Worm (Caenorhabditis elegans) whole organism, young adult: ENCODE measurements around the gene ZK546.19.

Experiments used
- F10E7.11 ChIP-seq: sonication (generic microtip); optimal IDR thresholded peaks from 2 replicates; lab custom pipeline; 2017; ENCODE audit warnings: mild to moderate bottlenecking, missing genetic modification characterization, moderate library complexity, missing compliant biosample characterization
- F22D6.2 ChIP-seq: sonication (generic microtip); optimal IDR thresholded peaks from 2 replicates; lab custom pipeline; 2016; ENCODE audit warnings: mild to moderate bottlenecking, missing genetic modification characterization, missing compliant biosample characterization
- F33H1.4 ChIP-seq: fragments of 200-800 bp; sonication (Bioruptor generic); IDR thresholded peaks from 2 replicates; pipeline ENCODE4 v1.3.6; 2022; ENCODE audit warnings: missing genetic modification reagents, missing genetic modification characterization, missing compliant biosample characterization
- Y53G8AR.9 ChIP-seq: fragments of 200-800 bp; sonication (Bioruptor generic); conservative IDR thresholded peaks from 2 replicates; pipeline ENCODE4 v1.3.6; 2022; ENCODE audit warnings: missing genetic modification reagents, missing genetic modification characterization, missing compliant biosample characterization
- Y79H2A.3 ChIP-seq: fragments of 200-800 bp; sonication (Bioruptor generic); conservative IDR thresholded peaks from 2 replicates; pipeline ENCODE4 v1.3.6; 2022; ENCODE audit warnings: missing genetic modification reagents, missing genetic modification characterization, missing compliant biosample characterization
- aptf-3 ChIP-seq: fragments of 200-800 bp; sonication (Bioruptor generic); IDR thresholded peaks from 2 replicates; pipeline ENCODE4 v1.3.6; 2022; ENCODE audit warnings: missing genetic modification characterization, missing compliant biosample characterization
- attf-3 ChIP-seq: fragments of 200-800 bp; sonication (Bioruptor generic); conservative IDR thresholded peaks from 2 replicates; pipeline ENCODE4 v1.3.6; 2022; ENCODE audit warnings: missing genetic modification reagents, missing genetic modification characterization, missing compliant biosample characterization
- bed-2 ChIP-seq: fragments of 200-800 bp; sonication (Bioruptor generic); IDR thresholded peaks from 2 replicates; pipeline ENCODE4 v1.3.6; 2022; ENCODE audit warnings: missing genetic modification reagents, missing genetic modification characterization, missing compliant biosample characterization
- cebp-2 ChIP-seq: fragments of 200-800 bp; sonication (Bioruptor generic); IDR thresholded peaks from 2 replicates; pipeline ENCODE4 v1.3.6; 2022; ENCODE audit warnings: missing genetic modification characterization, missing compliant biosample characterization
- ceh-91 ChIP-seq: fragments of 200-800 bp; sonication (Bioruptor generic); IDR thresholded peaks from 2 replicates; pipeline ENCODE4 v1.3.6; 2022; ENCODE audit warnings: missing genetic modification reagents, missing genetic modification characterization, missing compliant biosample characterization
- die-1 ChIP-seq: sonication (generic microtip); optimal IDR thresholded peaks from 2 replicates; lab custom pipeline; 2016; ENCODE audit warnings: missing genotype, mild to moderate bottlenecking, missing genetic modification characterization, missing compliant biosample characterization
- dpl-1 ChIP-seq: fragments of 150-350 bp; optimal IDR thresholded peaks from 2 replicates; lab custom pipeline; 2014; ENCODE audit warnings: missing biosample characterization, missing genetic modification reagents, missing genetic modification characterization
- efl-1 ChIP-seq: fragments of 150-350 bp; optimal IDR thresholded peaks from 2 replicates; lab custom pipeline; 2014; ENCODE audit warnings: missing biosample characterization, missing genetic modification reagents, missing genetic modification characterization
- egl-18 ChIP-seq: fragments of 200-800 bp; sonication (Bioruptor generic); IDR thresholded peaks from 2 replicates; pipeline ENCODE4 v1.3.6; 2022; ENCODE audit warnings: missing genetic modification reagents, missing genetic modification characterization, missing compliant biosample characterization
- egrh-3 ChIP-seq: fragments of 200-800 bp; sonication (Bioruptor generic); IDR thresholded peaks from 2 replicates; pipeline ENCODE4 v1.3.6; 2022; ENCODE audit warnings: missing genetic modification reagents, missing genetic modification characterization, missing compliant biosample characterization
- ets-4 ChIP-seq: fragments of 200-800 bp; sonication (Bioruptor generic); optimal IDR thresholded peaks from 2 replicates; lab custom pipeline; 2018; ENCODE audit warnings: mild to moderate bottlenecking, missing genetic modification characterization, missing compliant biosample characterization
- hmg-1.2 ChIP-seq: fragments of 200-800 bp; sonication (Bioruptor generic); IDR thresholded peaks from 2 replicates; pipeline ENCODE4 v1.3.6; 2022; ENCODE audit warnings: missing genetic modification reagents, missing genetic modification characterization, missing compliant biosample characterization
- let-526 ChIP-seq: fragments of 200-800 bp; sonication (Bioruptor generic); IDR thresholded peaks from 2 replicates; pipeline ENCODE4 v1.3.6; 2022; ENCODE audit warnings: missing genetic modification reagents, missing genetic modification characterization, missing compliant biosample characterization
- let-607 ChIP-seq, 2 experiments: fragments of 200-800 bp in 1 of 2; sonication (Bioruptor generic) in 1 of 2; sonication (generic microtip) in 1 of 2; optimal IDR thresholded peaks; 2 replicates each; lab custom pipeline; 2016 to 2018; ENCODE audit warnings: mild to moderate bottlenecking in 2 of 2, missing compliant biosample characterization in 2 of 2, missing genetic modification characterization in 2 of 2, moderate library complexity in 2 of 2, missing genotype in 1 of 2
- lsl-1 ChIP-seq: fragments of 200-800 bp; sonication (Bioruptor generic); optimal IDR thresholded peaks from 2 replicates; lab custom pipeline; 2018; ENCODE audit warnings: mild to moderate bottlenecking, missing genetic modification characterization, moderate library complexity, missing compliant biosample characterization
- madf-3 ChIP-seq: fragments of 200-800 bp; sonication (Bioruptor generic); IDR thresholded peaks from 2 replicates; pipeline ENCODE4 v1.3.6; 2022; ENCODE audit warnings: missing genetic modification reagents, missing genetic modification characterization, missing compliant biosample characterization
- madf-6 ChIP-seq: fragments of 200-800 bp; sonication (Bioruptor generic); IDR thresholded peaks from 2 replicates; pipeline ENCODE4 v1.3.6; 2022; ENCODE audit warnings: missing genetic modification reagents, missing genetic modification characterization, missing compliant biosample characterization
- madf-8 ChIP-seq: fragments of 200-800 bp; sonication (Bioruptor generic); conservative IDR thresholded peaks from 2 replicates; pipeline ENCODE4 v1.3.6; 2022; ENCODE audit warnings: missing genetic modification reagents, missing genetic modification characterization, missing compliant biosample characterization
- mcd-1 ChIP-seq: fragments of 200-800 bp; sonication (Bioruptor generic); IDR thresholded peaks from 2 replicates; pipeline ENCODE4 v1.3.6; 2022; ENCODE audit warnings: missing genetic modification reagents, missing genetic modification characterization, missing compliant biosample characterization
- mes-4 ChIP-seq: sonication (generic microtip); optimal IDR thresholded peaks from 2 replicates; lab custom pipeline; 2016; ENCODE audit warnings: missing genotype, missing genetic modification characterization, missing compliant biosample characterization
- nhr-120 ChIP-seq: fragments of 200-800 bp; sonication (Bioruptor generic); IDR thresholded peaks from 2 replicates; pipeline ENCODE4 v1.3.6; 2022; ENCODE audit warnings: missing genetic modification characterization, missing compliant biosample characterization
- nhr-179 ChIP-seq: sonication (generic microtip); optimal IDR thresholded peaks from 2 replicates; lab custom pipeline; 2016; ENCODE audit warnings: mild to moderate bottlenecking, missing genetic modification characterization, missing compliant biosample characterization
- nhr-27 ChIP-seq: fragments of 200-800 bp; sonication (Bioruptor generic); optimal IDR thresholded peaks from 2 replicates; lab custom pipeline; 2018; ENCODE audit warnings: mild to moderate bottlenecking, missing genetic modification characterization, moderate library complexity, missing compliant biosample characterization
- pbrm-1 ChIP-seq: fragments of 200-800 bp; sonication (Bioruptor generic); IDR thresholded peaks from 2 replicates; pipeline ENCODE4 v1.3.6; 2022; ENCODE audit warnings: missing genetic modification reagents, missing genetic modification characterization, missing compliant biosample characterization
- rec-8 ChIP-seq, 2 experiments: sonication (generic microtip); optimal IDR thresholded peaks; 2 replicates each; lab custom pipeline; 2016; ENCODE audit warnings: mild to moderate bottlenecking in 2 of 2, missing genetic modification characterization in 2 of 2, missing genetic modification reagents in 2 of 2, missing genotype in 2 of 2, missing biosample characterization in 1 of 2, missing compliant biosample characterization in 1 of 2, moderate library complexity in 1 of 2
- repo-1 ChIP-seq: sonication (generic microtip); optimal IDR thresholded peaks from 2 replicates; lab custom pipeline; 2017; ENCODE audit warnings: mild to moderate bottlenecking, missing genetic modification characterization, missing compliant biosample characterization
- sea-2 ChIP-seq: fragments of 200-800 bp; sonication (Bioruptor generic); IDR thresholded peaks from 2 replicates; pipeline ENCODE4 v1.3.6; 2022; ENCODE audit warnings: missing genetic modification characterization, missing compliant biosample characterization
- snpc-3.4 ChIP-seq: sonication (generic microtip); optimal IDR thresholded peaks from 2 replicates; lab custom pipeline; 2017; ENCODE audit warnings: missing genetic modification characterization, mild to moderate bottlenecking, missing compliant biosample characterization, antibody characterized with exemption, moderate library complexity, missing genotype, missing genetic modification reagents
- somi-1 ChIP-seq: fragments of 200-800 bp; sonication (Bioruptor generic); optimal IDR thresholded peaks from 2 replicates; lab custom pipeline; 2018; ENCODE audit warnings: mild to moderate bottlenecking, missing genetic modification characterization, missing compliant biosample characterization
- tlf-1 ChIP-seq: fragments of 200-800 bp; sonication (Bioruptor generic); optimal IDR thresholded peaks from 2 replicates; lab custom pipeline; 2018; ENCODE audit warnings: mild to moderate bottlenecking, missing genetic modification characterization, missing compliant biosample characterization
- unc-130 ChIP-seq: sonication (generic microtip); optimal IDR thresholded peaks from 2 replicates; lab custom pipeline; 2016; ENCODE audit warnings: missing genetic modification reagents, missing genetic modification characterization, missing compliant biosample characterization
- xnd-1 ChIP-seq: sonication (generic microtip); optimal IDR thresholded peaks from 2 replicates; lab custom pipeline; 2016; ENCODE audit warnings: missing genotype, missing genetic modification reagents, missing genetic modification characterization, missing compliant biosample characterization
- ztf-25 ChIP-seq: fragments of 200-800 bp; sonication (Bioruptor generic); IDR thresholded peaks from 2 replicates; pipeline ENCODE4 v1.3.6; 2022; ENCODE audit warnings: missing genetic modification reagents, missing genetic modification characterization, missing compliant biosample characterization
- ztf-28 ChIP-seq: fragments of 200-800 bp; sonication (Bioruptor generic); IDR thresholded peaks from 2 replicates; pipeline ENCODE4 v1.3.6; 2022; ENCODE audit warnings: missing genetic modification reagents, missing genetic modification characterization, missing compliant biosample characterization

ZK546.19 gene

DNA sequence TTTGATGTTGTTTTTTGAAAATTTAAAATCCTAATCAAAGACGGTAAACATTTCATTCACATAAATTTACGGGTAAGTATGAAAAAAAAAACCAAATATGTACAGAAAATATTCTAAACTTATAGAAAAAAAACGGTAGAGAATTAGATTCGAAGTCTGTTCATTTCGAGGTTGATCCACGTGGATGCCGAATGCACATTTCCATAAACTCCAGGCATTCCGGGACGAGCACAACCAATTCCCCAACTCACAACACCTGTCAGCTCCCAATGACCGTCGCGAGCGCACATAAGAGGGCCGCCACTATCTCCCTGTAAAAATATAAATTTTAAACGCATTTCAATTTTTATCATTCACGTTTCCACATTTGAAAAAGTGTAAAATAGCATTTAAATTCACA lies 6.6 kb downstream of the ZK546.19 start (continued):
- peak; percentile 63 for TF ChIP-seq repo-1 (tag; lab: Kevin White, UChicago)

DNA sequence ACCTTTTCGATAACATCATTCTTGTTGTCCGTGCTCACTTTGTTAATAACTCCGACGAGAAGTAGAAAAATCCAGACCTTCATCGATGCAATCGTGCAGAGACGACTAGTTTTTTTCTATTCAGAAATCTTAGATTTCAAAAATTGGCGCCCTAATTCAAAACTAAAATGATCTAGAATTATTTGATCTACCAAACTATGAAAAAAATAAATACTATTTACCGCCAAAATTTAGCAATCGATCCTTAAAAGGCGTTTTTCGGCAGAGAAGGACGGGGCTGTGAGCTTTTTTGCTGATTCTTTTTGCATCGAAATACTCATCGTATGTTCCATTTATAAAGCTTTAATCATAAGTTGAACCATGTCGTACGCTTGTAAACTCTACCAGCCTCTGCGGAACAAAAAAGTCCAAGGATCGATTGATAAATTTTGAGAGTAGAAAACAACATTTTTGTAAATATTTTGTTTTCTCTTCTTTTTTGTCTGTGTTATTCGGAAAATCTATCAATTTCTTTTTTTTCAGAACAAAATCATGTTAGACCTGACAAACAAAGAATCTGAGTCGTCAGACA lies 7.9 kb downstream of the ZK546.19 start, which contains the start of the genes try-1 and zyg-12:
TSS of gene try-1 (minus strand) at position 148 of the 571 bp plus-strand sequence.
TSS of gene zyg-12 (plus strand) at position 521 of the 571 bp plus-strand sequence.
- TF ChIP-seq efl-1 (GFP tag; lab: Kevin White, UChicago), result peak; percentile 64
- peak; percentile 16 for TF ChIP-seq dpl-1 (GFP tag; lab: Kevin White, UChicago)
- TF ChIP-seq madf-3 (GFP tag; lab: Robert Waterston, UW), result 0 out of 2 replicates have a peak, but pooled peaks have one; percentile 42
- peak; percentile 51 for TF ChIP-seq madf-8 (GFP tag; lab: Robert Waterston, UW)
- no peak for TF ChIP-seq tlf-1 (GFP tag; lab: Kevin White, UChicago)
- peak; percentile 78 for TF ChIP-seq madf-6 (GFP tag; lab: Robert Waterston, UW)
- TF ChIP-seq ztf-25, result no peak
- no peak for TF ChIP-seq nhr-27 (tag; lab: Kevin White, UChicago)
- TF ChIP-seq bed-2 (GFP tag; lab: Robert Waterston, UW), result no peak
- peak; percentile 35 for TF ChIP-seq lsl-1
- no peak for TF ChIP-seq F10E7.11 (tag; lab: Kevin White, UChicago)
- peak; percentile 43 for TF ChIP-seq snpc-3.4 (tag; lab: Kevin White, UChicago)
- TF ChIP-seq hmg-1.2 (GFP tag; lab: Robert Waterston, UW), result 0 out of 2 replicates have a peak, but pooled peaks have one; percentile 11
- TF ChIP-seq let-607 (tag; optimal IDR thresholded peaks at IDR 0.05; lab: Kevin White, UChicago), result no peak
- TF ChIP-seq F33H1.4 (GFP tag; lab: Robert Waterston, UW), result 0 out of 2 replicates have a peak, but pooled peaks have one; percentile 18
- peak; percentile 47 for TF ChIP-seq xnd-1 (tag; lab: Kevin White, UChicago)
- peak; percentile 17; the same call in 1 of the 2 replicates for TF ChIP-seq ceh-91
- no peak for TF ChIP-seq unc-130
- TF ChIP-seq rec-8 (tag; optimal IDR thresholded peaks at IDR 0.05; lab: Kevin White, UChicago), result no peak
- TF ChIP-seq attf-3 (GFP tag; lab: Robert Waterston, UW), result no peak
- TF ChIP-seq, all 124 proteins: peak for 11

DNA sequence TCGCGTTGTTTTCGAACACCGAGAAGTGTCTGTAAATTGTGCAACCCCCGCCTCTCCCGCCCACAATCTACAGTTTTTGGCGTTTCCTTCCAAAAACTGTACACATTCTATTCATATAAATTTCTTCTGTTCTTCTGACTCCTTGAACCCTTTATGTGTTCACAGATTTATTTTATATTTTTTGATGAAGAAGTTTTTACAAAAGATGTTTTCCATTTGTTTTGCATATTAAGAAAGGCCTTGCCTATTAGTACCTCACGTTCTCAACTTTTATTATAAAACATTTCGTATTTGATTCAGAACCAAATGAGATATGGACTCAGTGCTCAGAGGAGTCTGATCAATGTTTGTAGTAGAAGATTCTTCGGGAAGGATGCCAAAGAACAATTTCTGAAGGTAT lies 11.8 kb downstream of the ZK546.19 start, which contains the start of gene ndx-3:
TSS of gene ndx-3 (plus strand) at position 301 of the 400 bp plus-strand sequence.
- no peak for TF ChIP-seq Y53G8AR.9
- no peak for TF ChIP-seq sea-2 (GFP tag; lab: Robert Waterston, UW)
- TF ChIP-seq ets-4, result no peak
- no peak for TF ChIP-seq F10E7.11 (tag; lab: Kevin White, UChicago)
- TF ChIP-seq somi-1 (GFP tag; lab: Kevin White, UChicago), result no peak
- no peak for TF ChIP-seq mcd-1
- TF ChIP-seq nhr-179, result no peak
- TF ChIP-seq die-1 (tag; lab: Kevin White, UChicago), result no peak
- no peak for TF ChIP-seq egrh-3 (GFP tag; lab: Robert Waterston, UW)
- no peak for TF ChIP-seq mes-4
- no peak for TF ChIP-seq nhr-120 (GFP tag; lab: Robert Waterston, UW)
- no peak for TF ChIP-seq cebp-2
- no peak for TF ChIP-seq Y79H2A.3 (GFP tag; lab: Robert Waterston, UW)
- no peak for TF ChIP-seq aptf-3
- TF ChIP-seq let-526 (GFP tag; lab: Robert Waterston, UW), result no peak
- no peak for TF ChIP-seq F22D6.2 (tag; lab: Kevin White, UChicago)
- TF ChIP-seq pbrm-1 (GFP tag; lab: Robert Waterston, UW), result no peak
- no peak for TF ChIP-seq egl-18 (GFP tag; lab: Robert Waterston, UW)
- no peak for TF ChIP-seq ztf-28 (GFP tag; lab: Robert Waterston, UW)
- TF ChIP-seq, all 124 proteins: peak for 0
